Worm (Caenorhabditis elegans) whole organism, L4/young adult: Measurements from ENCODE around the gene F55B11.3.

ENCODE experiments used
- W03F9.2 ChIP-seq: fragments of 150-350 bp; optimal IDR thresholded peaks from 2 replicates; lab custom pipeline; 2014; ENCODE audit warnings: missing biosample characterization, missing genetic modification characterization
- dao-5 ChIP-seq: sonication (generic microtip); optimal IDR thresholded peaks from 2 replicates; lab custom pipeline; 2016; ENCODE audit warnings: missing genotype, missing genetic modification characterization, moderate library complexity, missing compliant biosample characterization

DNA sequence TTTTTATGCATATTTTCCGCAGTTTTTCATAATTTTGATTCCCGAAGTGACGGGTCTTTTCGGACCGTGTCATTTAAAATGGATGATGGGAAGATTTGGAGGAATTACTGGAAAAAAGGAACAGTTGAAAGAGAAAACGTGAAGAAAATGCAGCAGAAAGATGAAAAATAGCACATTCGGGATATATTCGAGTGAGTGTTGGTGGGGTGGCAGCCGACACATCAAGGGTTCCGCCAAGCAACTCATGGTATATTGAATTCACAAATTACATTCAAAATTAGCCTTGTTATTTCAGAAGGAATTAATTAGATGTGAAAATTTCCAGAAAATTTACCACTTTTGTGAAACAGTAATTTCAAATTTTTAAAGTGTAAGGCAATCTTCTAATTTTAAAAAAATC, 19.6 kb downstream of the F55B11.3 start, which contains the start of gene tra-3:
- TF ChIP-seq dao-5 (tag; lab: Kevin White, UChicago) (no peak), W03F9.2 (tag; lab: Kevin White, UChicago) (no peak)
